Worm (Caenorhabditis elegans): ENCODE data around the gene arf-1.
A peak's percentile ranks its signal among the peaks of the same experiment; 100 is the strongest.

The arf-1 gene

DNA sequence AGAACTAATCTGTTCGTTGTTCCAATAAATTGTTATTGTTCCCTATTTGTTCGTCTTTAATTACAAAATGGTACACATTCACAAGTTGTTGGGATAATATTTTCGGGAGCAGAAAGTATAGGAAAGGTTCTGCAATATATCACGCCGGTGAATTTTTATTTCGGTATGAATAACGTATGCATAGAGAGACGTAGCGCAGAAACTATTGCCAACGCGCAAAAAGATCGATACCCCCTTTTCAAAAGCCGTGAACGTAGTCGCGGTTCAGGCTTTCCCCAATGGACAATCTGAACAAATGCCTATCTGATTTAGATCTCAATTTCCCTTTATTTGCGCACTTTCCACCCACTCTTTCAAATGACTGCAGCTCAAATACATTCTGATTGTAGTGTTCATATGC, 34.5 kb upstream of the arf-1 start, which contains the start of gene pst-2:
Gene pst-2, plus strand, starts transcription at position 293 of the 400 bp plus-strand sequence.
- TF ChIP-seq B0310.2 (tag; optimal IDR thresholded peaks at IDR 0.05) (no peak), ceh-13 (GFP tag; optimal IDR thresholded peaks at IDR 0.05) (no peak), scrt-1 (GFP tag; IDR thresholded peaks at IDR 0.05) (no peak), hmbx-1 (tag; optimal IDR thresholded peaks at IDR 0.05) (no peak), tbx-37 (GFP tag; conservative IDR thresholded peaks at IDR 0.05) (no peak), tra-4 (tag; optimal IDR thresholded peaks at IDR 0.05) (no peak), F13C5.2 (tag; optimal IDR thresholded peaks at IDR 0.05) (no peak), ets-7 (tag; optimal IDR thresholded peaks at IDR 0.05) (no peak), ceh-36 (tag; optimal IDR thresholded peaks at IDR 0.05) (no peak), aly-1 (tag; optimal IDR thresholded peaks at IDR 0.05) (no peak), tbx-11 (GFP tag; IDR thresholded peaks at IDR 0.05) (no peak), hnd-1 (tag; optimal IDR thresholded peaks at IDR 0.05) (no peak), ama-1 (optimal IDR thresholded peaks at IDR 0.05) (no peak), sea-1 (GFP tag; conservative IDR thresholded peaks at IDR 0.05) (no peak), hmg-4 (GFP tag; optimal IDR thresholded peaks at IDR 0.05) (no peak), flt-1 (GFP tag; IDR thresholded peaks at IDR 0.05) (no peak), pes-1 (GFP tag; IDR thresholded peaks at IDR 0.05) (no peak)

DNA sequence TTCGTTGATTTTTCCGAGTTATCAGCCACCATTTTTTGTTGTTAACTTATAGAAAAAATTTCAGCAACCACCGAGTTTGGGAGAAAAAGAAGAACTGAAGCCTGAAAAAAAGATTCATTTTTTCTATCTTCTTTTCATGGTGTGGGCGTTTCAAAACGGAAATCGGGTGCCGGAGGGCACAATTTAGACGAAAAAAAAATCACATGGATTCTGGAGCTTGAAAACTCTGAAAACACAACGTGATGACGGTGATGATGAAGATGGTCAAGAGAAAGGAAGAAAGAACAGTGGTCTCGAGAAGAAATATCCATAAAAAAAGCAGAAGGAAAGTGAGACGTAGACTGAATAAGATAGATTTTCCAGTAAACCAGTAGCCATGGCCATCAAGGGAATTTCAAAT, 30.7 kb upstream of the arf-1 start, which contains the start of gene rcan-1:
Gene rcan-1, minus strand, starts transcription at position 101 of the 400 bp plus-strand sequence.
- TF ChIP-seq ama-1 (optimal IDR thresholded peaks at IDR 0.05): no peak
- no peak for TF ChIP-seq pes-1 (GFP tag; IDR thresholded peaks at IDR 0.05)
- no peak for TF ChIP-seq F13C5.2 (tag; optimal IDR thresholded peaks at IDR 0.05)
- no peak for TF ChIP-seq tra-4 (tag; optimal IDR thresholded peaks at IDR 0.05)
- TF ChIP-seq scrt-1 (GFP tag; IDR thresholded peaks at IDR 0.05): no peak
- TF ChIP-seq ceh-13 (GFP tag; optimal IDR thresholded peaks at IDR 0.05): no peak
- no peak for TF ChIP-seq B0310.2 (tag; optimal IDR thresholded peaks at IDR 0.05)
- no peak for TF ChIP-seq ceh-36 (tag; optimal IDR thresholded peaks at IDR 0.05)
- no peak for TF ChIP-seq hmg-4 (GFP tag; optimal IDR thresholded peaks at IDR 0.05)
- no peak for TF ChIP-seq ets-7 (tag; optimal IDR thresholded peaks at IDR 0.05)
- TF ChIP-seq hmbx-1 (tag; optimal IDR thresholded peaks at IDR 0.05): no peak
- TF ChIP-seq aly-1 (tag; optimal IDR thresholded peaks at IDR 0.05): no peak
- TF ChIP-seq tbx-11 (GFP tag; IDR thresholded peaks at IDR 0.05): no peak
- TF ChIP-seq hnd-1 (tag; optimal IDR thresholded peaks at IDR 0.05): no peak
- TF ChIP-seq sea-1 (GFP tag; conservative IDR thresholded peaks at IDR 0.05): no peak
- no peak for TF ChIP-seq tbx-37 (GFP tag; conservative IDR thresholded peaks at IDR 0.05)
- TF ChIP-seq flt-1 (GFP tag; IDR thresholded peaks at IDR 0.05): no peak

DNA sequence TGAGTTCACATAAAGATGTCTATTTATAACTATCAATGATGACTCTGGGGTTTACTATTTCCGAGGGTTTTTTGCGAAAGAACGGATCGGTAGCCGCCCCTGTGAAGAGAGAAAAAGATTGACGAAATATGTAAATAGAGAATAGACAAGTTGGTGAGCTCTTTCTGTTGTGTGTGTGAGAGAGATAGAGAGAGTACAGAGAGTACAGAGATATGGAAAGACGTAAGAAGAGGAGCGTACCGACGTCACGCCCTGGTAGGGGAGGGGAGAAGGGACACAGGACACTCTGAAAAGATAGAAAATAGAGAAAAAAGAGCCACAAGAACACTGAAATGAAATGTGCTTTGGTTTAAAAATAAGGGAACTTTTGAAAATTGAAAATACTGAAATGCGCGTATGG, 26.4 kb upstream of the arf-1 start:
- no peak for TF ChIP-seq tbx-37 (GFP tag; conservative IDR thresholded peaks at IDR 0.05)
- TF ChIP-seq hmg-4 (GFP tag; optimal IDR thresholded peaks at IDR 0.05): peak; percentile 1

DNA sequence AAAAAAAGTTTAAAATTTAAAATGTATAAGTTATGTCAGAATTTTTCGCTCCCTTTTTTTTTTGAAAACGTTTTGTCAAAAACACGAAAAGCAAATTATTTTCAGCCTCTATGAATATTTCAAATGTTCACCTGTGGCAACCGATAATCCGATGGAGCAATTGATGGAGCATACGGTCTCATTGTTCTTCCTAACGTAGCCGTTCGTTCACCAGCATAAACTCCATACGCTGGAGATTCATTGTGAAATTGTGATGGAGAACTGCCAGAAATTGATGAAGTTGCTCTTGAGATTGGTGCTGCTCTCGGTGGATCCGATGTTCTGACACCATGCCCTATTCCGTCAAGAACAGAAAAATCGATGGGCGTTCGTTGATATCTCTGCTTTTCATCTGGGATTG, 22.9 kb upstream of the arf-1 start:
- no peak for TF ChIP-seq scrt-1 (GFP tag; IDR thresholded peaks at IDR 0.05)
- TF ChIP-seq tbx-37 (GFP tag; conservative IDR thresholded peaks at IDR 0.05): no peak
- TF ChIP-seq B0310.2 (tag; optimal IDR thresholded peaks at IDR 0.05): no peak
- TF ChIP-seq tbx-11 (GFP tag; IDR thresholded peaks at IDR 0.05): no peak
- TF ChIP-seq ama-1 (optimal IDR thresholded peaks at IDR 0.05): no peak
- no peak for TF ChIP-seq hmg-4 (GFP tag; optimal IDR thresholded peaks at IDR 0.05)
- no peak for TF ChIP-seq ceh-13 (GFP tag; optimal IDR thresholded peaks at IDR 0.05)
- no peak for TF ChIP-seq hnd-1 (tag; optimal IDR thresholded peaks at IDR 0.05)
- no peak for TF ChIP-seq tra-4 (tag; optimal IDR thresholded peaks at IDR 0.05)
- TF ChIP-seq ets-7 (tag; optimal IDR thresholded peaks at IDR 0.05): no peak
- TF ChIP-seq flt-1 (GFP tag; IDR thresholded peaks at IDR 0.05): no peak
- no peak for TF ChIP-seq pes-1 (GFP tag; IDR thresholded peaks at IDR 0.05)
- TF ChIP-seq aly-1 (tag; optimal IDR thresholded peaks at IDR 0.05): no peak
- no peak for TF ChIP-seq hmbx-1 (tag; optimal IDR thresholded peaks at IDR 0.05)
- TF ChIP-seq F13C5.2 (tag; optimal IDR thresholded peaks at IDR 0.05): no peak
- no peak for TF ChIP-seq ceh-36 (tag; optimal IDR thresholded peaks at IDR 0.05)
- no peak for TF ChIP-seq sea-1 (GFP tag; conservative IDR thresholded peaks at IDR 0.05)

DNA sequence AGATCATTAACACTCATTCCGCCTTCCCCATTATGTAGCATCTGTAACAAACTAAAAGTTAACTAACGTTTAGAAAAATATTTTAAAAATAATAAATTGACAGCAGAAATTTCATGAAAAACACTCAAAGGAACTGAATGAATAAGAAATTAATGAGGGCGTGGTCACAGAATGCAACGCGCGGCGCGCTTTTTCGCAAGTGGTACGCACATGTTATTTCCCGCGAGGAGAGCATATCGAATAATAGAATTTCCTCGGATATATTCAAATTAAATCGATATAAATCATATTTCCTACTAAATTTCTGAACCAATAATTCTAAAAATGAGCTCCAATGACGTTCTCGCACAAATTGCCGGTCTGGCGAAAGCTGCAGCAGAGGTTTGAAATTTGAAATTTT, 22.0 kb upstream of the arf-1 start, which contains the start of the genes abi-1 and arle-14:
Gene abi-1, minus strand, starts transcription at position 51 of the 400 bp plus-strand sequence.
Gene arle-14, plus strand, starts transcription at position 217 of the 400 bp plus-strand sequence.
- no peak for TF ChIP-seq ets-7 (tag; optimal IDR thresholded peaks at IDR 0.05)
- no peak for TF ChIP-seq hmg-4 (GFP tag; optimal IDR thresholded peaks at IDR 0.05)
- peak; percentile 61 for TF ChIP-seq F13C5.2 (tag; optimal IDR thresholded peaks at IDR 0.05)
- no peak for TF ChIP-seq ceh-36 (tag; optimal IDR thresholded peaks at IDR 0.05)

DNA sequence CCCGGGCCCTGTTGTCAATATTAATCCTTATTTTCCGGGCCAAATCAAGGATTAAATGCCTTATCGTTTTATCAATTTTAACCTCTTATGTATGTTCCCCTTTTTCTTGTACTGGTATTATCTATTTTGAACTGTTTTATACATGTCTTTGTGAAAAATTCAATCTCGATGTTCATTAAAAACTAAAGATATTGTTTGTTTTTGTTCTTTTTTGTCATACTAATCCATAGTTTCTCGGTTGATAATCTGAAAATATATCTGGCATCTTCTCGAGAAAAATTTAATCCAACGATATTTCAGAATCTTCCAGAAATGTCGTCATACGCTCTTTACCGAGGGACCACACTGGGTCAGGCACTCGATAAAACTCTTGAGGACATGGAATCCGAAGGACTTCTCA, 20.9 kb upstream of the arf-1 start, which contains the start of gene B0336.13:
Gene B0336.13, plus strand, starts transcription at position 301 of the 400 bp plus-strand sequence.
- TF ChIP-seq ceh-36 (tag; optimal IDR thresholded peaks at IDR 0.05) (peak; percentile 22), sea-1 (GFP tag; conservative IDR thresholded peaks at IDR 0.05) (no peak)

DNA sequence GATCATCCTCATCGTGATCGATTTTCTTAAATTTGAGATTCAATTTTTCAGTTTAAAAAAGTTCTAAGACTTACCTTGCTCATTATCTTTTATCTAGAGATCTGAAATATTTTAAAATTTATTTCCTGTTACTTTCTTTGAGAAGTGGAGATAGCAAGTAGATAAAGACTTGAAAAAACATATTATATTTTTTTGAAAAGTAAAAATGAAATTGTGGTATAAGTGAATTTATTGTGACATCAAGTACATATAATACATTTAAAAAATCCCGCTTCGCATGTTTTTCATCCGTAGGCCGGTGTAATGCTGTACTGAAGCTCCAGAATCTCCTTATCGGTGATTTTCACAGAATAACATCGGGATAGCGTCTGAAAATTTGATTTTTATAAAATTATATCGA, 17.4 kb upstream of the arf-1 start, which contains the start of gene B0336.7:
Gene B0336.7, minus strand, starts transcription at position 101 of the 400 bp plus-strand sequence.
- no peak for TF ChIP-seq tbx-37 (GFP tag; conservative IDR thresholded peaks at IDR 0.05)
- TF ChIP-seq sea-1 (GFP tag; conservative IDR thresholded peaks at IDR 0.05): no peak
- no peak for TF ChIP-seq hmbx-1 (tag; optimal IDR thresholded peaks at IDR 0.05)
- TF ChIP-seq tra-4 (tag; optimal IDR thresholded peaks at IDR 0.05): no peak
- TF ChIP-seq ceh-36 (tag; optimal IDR thresholded peaks at IDR 0.05): no peak
- TF ChIP-seq pes-1 (GFP tag; IDR thresholded peaks at IDR 0.05): no peak
- TF ChIP-seq ceh-13 (GFP tag; optimal IDR thresholded peaks at IDR 0.05): no peak
- no peak for TF ChIP-seq scrt-1 (GFP tag; IDR thresholded peaks at IDR 0.05)
- TF ChIP-seq tbx-11 (GFP tag; IDR thresholded peaks at IDR 0.05): no peak
- no peak for TF ChIP-seq flt-1 (GFP tag; IDR thresholded peaks at IDR 0.05)
- TF ChIP-seq hmg-4 (GFP tag; optimal IDR thresholded peaks at IDR 0.05): no peak
- TF ChIP-seq ets-7 (tag; optimal IDR thresholded peaks at IDR 0.05): no peak
- TF ChIP-seq ama-1 (optimal IDR thresholded peaks at IDR 0.05): no peak
